Fruit fly (Drosophila melanogaster): Measurements from ENCODE around the gene rost.

Gene rost

DNA sequence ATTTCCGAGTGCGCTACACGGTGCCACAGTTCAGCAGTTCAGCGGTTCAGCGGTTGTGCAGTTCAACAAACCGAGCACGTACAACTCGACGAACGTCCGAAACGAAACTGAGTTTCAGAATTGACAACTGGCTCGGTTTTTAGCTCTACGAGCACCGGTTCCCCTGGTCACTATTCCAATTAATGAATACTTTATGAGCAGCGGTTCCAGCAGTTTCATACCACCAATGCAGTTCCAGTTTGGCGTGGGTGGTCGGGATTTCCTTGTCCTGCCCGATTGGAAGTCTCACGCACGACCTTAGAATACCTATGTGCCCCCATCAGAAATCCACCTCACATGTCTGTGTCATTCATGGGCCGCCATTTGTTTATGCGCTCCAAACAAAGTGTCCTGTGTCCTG lies 14.0 kb downstream of the rost start, which contains the start of gene CG9541:
Gene CG9541 (minus strand): TSS at position 101 of the 400 bp plus-strand sequence.
- TF ChIP-seq dsx (GFP tag; optimal IDR thresholded peaks at IDR 0.05; ENCODE audit: poor library complexity, severe bottlenecking) = no peak
- TF ChIP-seq achi (GFP tag; optimal IDR thresholded peaks at IDR 0.05) = no peak
- TF ChIP-seq Blimp-1 (GFP tag; optimal IDR thresholded peaks at IDR 0.05) = no peak
- TF ChIP-seq Eip78C (GFP tag) = no peak
- TF ChIP-seq CG11762 (GFP tag; optimal IDR thresholded peaks at IDR 0.05; ENCODE audit: insufficient read depth) = no peak
- no peak for TF ChIP-seq CG6854 (GFP tag; optimal IDR thresholded peaks at IDR 0.05)
- no peak for TF ChIP-seq CG8119 (GFP tag; IDR thresholded peaks at IDR 0.05)
- TF ChIP-seq dac (GFP tag; optimal IDR thresholded peaks at IDR 0.05) = no peak
- TF ChIP-seq Gug (GFP tag; IDR thresholded peaks at IDR 0.05) = no peak
- TF ChIP-seq acj6 (GFP tag; optimal IDR thresholded peaks at IDR 0.05) = no peak

DNA sequence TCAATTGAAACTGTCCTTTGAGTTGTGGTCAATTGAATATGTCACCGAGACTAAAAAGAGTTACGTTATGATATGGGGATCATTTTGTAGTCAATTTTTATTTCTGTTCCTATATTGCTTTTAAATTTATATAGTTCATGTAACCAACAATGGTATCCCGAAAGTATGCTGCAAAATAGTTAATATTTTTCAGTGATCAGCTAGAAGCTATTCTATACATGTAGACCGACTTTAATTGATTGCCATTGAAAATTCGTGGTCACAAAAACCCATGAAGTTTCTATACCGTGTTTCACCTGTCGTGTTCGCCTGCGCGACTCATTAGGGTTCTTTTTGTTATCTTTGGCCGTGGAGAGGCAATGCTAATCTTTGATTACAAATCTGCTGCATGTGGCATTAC lies 14.8 kb downstream of the rost start:
- no peak for TF ChIP-seq eg (GFP tag; IDR thresholded peaks at IDR 0.05)
- no peak for TF ChIP-seq CG9139 (GFP tag; optimal IDR thresholded peaks at IDR 0.05)
- TF ChIP-seq net (GFP tag; optimal IDR thresholded peaks at IDR 0.05) = no peak
- no peak for TF ChIP-seq CG31627 (GFP tag; optimal IDR thresholded peaks at IDR 0.05)
- TF ChIP-seq CG8632 (GFP tag; optimal IDR thresholded peaks at IDR 0.05) = no peak
- no peak for TF ChIP-seq Gug (GFP tag; IDR thresholded peaks at IDR 0.05)
- TF ChIP-seq Smox (GFP tag; optimal IDR thresholded peaks at IDR 0.05) = no peak

DNA sequence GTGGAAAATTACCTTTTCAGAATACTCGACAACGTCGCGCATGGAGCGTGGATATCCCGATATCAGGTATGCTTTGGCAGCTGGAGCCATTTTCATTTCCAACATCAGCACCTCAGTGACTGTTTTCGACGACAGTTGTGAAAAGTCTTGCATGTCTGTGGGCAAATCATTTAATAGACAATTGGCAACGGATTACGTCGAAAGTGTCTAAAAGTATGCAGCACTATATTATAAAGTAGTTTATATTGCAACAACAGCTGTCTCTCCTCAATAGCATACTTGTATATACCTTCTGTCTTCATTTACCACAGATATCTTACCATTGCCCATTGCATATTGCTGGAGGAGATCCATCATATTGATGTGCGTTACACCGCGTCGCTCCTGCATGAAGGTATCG lies 16.4 kb downstream of the rost start:
- TF ChIP-seq eg (GFP tag; IDR thresholded peaks at IDR 0.05) (no peak), dsx (GFP tag; optimal IDR thresholded peaks at IDR 0.05; ENCODE audit: poor library complexity, severe bottlenecking) (no peak), CG7368 (GFP tag; optimal IDR thresholded peaks at IDR 0.05) (no peak), CG4318 (GFP tag; optimal IDR thresholded peaks at IDR 0.05) (no peak), CG11762 (GFP tag; optimal IDR thresholded peaks at IDR 0.05; ENCODE audit: insufficient read depth) (no peak)

DNA sequence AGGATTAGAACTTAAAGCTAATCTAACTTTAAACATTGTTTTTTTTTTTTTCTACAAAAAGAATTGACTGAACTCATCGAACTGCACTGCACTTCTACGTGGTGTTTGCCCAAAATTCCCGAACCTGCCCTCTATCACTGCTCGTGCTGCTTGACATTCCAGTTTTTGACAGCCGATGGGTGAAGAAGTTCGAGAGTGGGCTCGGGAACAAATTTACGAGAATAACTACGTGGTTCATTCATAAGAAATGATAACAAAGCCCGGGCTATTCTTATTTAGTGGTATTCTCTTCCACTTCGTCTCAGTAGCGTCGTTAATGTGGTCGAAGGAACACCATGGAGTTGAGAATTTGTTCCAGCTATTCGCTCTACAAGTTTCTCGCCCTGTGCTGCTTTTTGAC lies 22.1 kb downstream of the rost start, which contains the start of gene CG18088:
Gene CG18088 (plus strand): TSS at position 301 of the 400 bp plus-strand sequence.
- TF ChIP-seq fd85E (GFP tag; optimal IDR thresholded peaks at IDR 0.05) (no peak), CG8319 (GFP tag; optimal IDR thresholded peaks at IDR 0.05) (no peak), salr (GFP tag; optimal IDR thresholded peaks at IDR 0.05) (no peak), Sox102F (GFP tag; optimal IDR thresholded peaks at IDR 0.05) (no peak), pdm3 (GFP tag; optimal IDR thresholded peaks at IDR 0.05) (no peak), Hr39 (GFP tag; optimal IDR thresholded peaks at IDR 0.05) (no peak), CG3919 (GFP tag; optimal IDR thresholded peaks at IDR 0.05) (no peak), CG6276 (GFP tag; optimal IDR thresholded peaks at IDR 0.05) (no peak), dac (GFP tag; optimal IDR thresholded peaks at IDR 0.05) (no peak), eg (GFP tag; IDR thresholded peaks at IDR 0.05) (no peak), vri (GFP tag; optimal IDR thresholded peaks at IDR 0.05) (no peak), achi (GFP tag; optimal IDR thresholded peaks at IDR 0.05) (no peak), CG31627 (GFP tag; optimal IDR thresholded peaks at IDR 0.05) (no peak), topi (GFP tag; optimal IDR thresholded peaks at IDR 0.05) (no peak)

DNA sequence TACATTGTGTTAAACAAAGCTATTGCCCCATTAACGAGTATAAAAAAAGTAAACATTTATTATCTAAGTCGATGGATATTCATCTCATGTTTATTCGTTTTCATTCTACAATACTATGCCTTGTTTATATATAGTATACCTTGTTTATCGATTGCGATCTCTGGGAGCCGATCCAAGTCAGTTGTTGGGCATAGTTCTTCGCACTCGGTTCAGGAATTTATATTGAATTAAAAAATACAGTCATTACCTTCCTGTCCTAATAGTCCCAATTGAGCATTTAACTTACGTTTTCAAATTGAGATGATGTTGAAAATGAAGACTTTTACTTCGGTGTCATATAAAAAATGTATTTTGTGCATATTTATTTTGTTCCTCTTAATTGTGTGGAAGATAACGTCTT lies 24.7 kb downstream of the rost start, which contains the start of gene CG32984:
Gene CG32984 (plus strand): TSS at position 301 of the 400 bp plus-strand sequence.
- no peak for TF ChIP-seq CG11902 (GFP tag; optimal IDR thresholded peaks at IDR 0.05)
- TF ChIP-seq CG3032 (tag; optimal IDR thresholded peaks at IDR 0.05) = no peak
- TF ChIP-seq acj6 (GFP tag; optimal IDR thresholded peaks at IDR 0.05) = no peak
- TF ChIP-seq svp (GFP tag) = no peak
- TF ChIP-seq vri (GFP tag; optimal IDR thresholded peaks at IDR 0.05) = no peak
- TF ChIP-seq OdsH (GFP tag; optimal IDR thresholded peaks at IDR 0.05) = no peak

DNA sequence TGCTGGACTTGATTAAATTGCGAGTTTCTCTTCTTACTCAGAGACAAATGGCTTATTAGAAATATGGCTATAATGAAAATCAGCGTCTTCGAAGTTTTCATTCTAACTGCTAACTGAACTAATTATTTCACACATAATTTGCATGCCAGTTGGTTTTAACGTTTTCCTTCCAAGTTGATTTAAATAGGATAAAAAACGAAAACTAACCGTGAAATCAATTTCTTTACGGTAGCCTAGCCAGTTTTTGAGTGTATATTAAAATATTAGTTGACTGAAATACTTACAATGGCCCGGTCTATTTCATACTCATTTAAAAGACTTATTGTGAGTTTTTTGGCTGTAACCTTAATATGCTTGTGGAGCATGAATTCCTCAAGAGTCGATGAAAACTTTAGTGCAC lies 27.1 kb downstream of the rost start, which contains the start of the genes CG9525 and CG32985:
Gene CG9525 (minus strand): TSS at position 101 of the 400 bp plus-strand sequence.
Gene CG32985 (plus strand): TSS at position 280 of the 400 bp plus-strand sequence.
- TF ChIP-seq fkh (GFP tag; optimal IDR thresholded peaks at IDR 0.05) (no peak), CG34406 (GFP tag; optimal IDR thresholded peaks at IDR 0.05) (no peak), net (GFP tag; optimal IDR thresholded peaks at IDR 0.05) (no peak), Gug (GFP tag; IDR thresholded peaks at IDR 0.05) (no peak), CG8119 (GFP tag; IDR thresholded peaks at IDR 0.05) (no peak), vri (GFP tag; optimal IDR thresholded peaks at IDR 0.05) (no peak), CG16779 (tag; optimal IDR thresholded peaks at IDR 0.05) (no peak), Eip75B (GFP tag; optimal IDR thresholded peaks at IDR 0.05) (no peak), CG32006 (GFP tag; optimal IDR thresholded peaks at IDR 0.05) (no peak)

All from whole organism, prepupa.